Fruit fly (Drosophila melanogaster) whole organism, prepupa: ENCODE results near the gene t-cup.

Experiments used
- CG10631 ChIP-seq: fragments of 200-800 bp; sonication (Bioruptor generic); optimal IDR thresholded peaks from 2 replicates; lab custom pipeline; 2016; ENCODE audit warnings: missing biosample characterization, missing genetic modification characterization
- CG10669 ChIP-seq: fragments of 200-800 bp; sonication (Bioruptor generic); optimal IDR thresholded peaks from 3 replicates; lab custom pipeline; 2018; ENCODE audit warnings: missing biosample characterization, mild to moderate bottlenecking, missing genetic modification characterization, moderate library complexity
- CG11902 ChIP-seq: fragments of 200-800 bp; sonication (Bioruptor generic); optimal IDR thresholded peaks from 3 replicates; lab custom pipeline; 2016; ENCODE audit warnings: missing biosample characterization, missing genetic modification characterization
- CG3032 ChIP-seq: fragments of 200-800 bp; optimal IDR thresholded peaks from 2 replicates; lab custom pipeline; 2019; ENCODE audit warnings: missing biosample characterization, mild to moderate bottlenecking, missing genetic modification characterization, moderate library complexity
- CG31627 ChIP-seq: fragments of 200-800 bp; sonication (Bioruptor generic); optimal IDR thresholded peaks from 3 replicates; lab custom pipeline; 2016; ENCODE audit warnings: missing biosample characterization, missing genetic modification characterization
- CG32006 ChIP-seq: fragments of 200-800 bp; sonication (Bioruptor generic); optimal IDR thresholded peaks from 3 replicates; lab custom pipeline; 2017; ENCODE audit warnings: missing biosample characterization, mild to moderate bottlenecking, missing genetic modification characterization
- CG6163 ChIP-seq: fragments of 200-800 bp; sonication (Bioruptor generic); IDR thresholded peaks from 3 replicates; pipeline ENCODE4 v1.3.6; 2022; ENCODE audit warnings: missing biosample characterization, missing genetic modification characterization
- CG6276 ChIP-seq: fragments of 200-800 bp; sonication (Bioruptor generic); optimal IDR thresholded peaks from 2 replicates; lab custom pipeline; 2017; ENCODE audit warnings: missing biosample characterization, mild to moderate bottlenecking, missing genetic modification characterization
- CG6808 ChIP-seq: fragments of 200-800 bp; sonication (Bioruptor generic); optimal IDR thresholded peaks from 3 replicates; lab custom pipeline; 2017; ENCODE audit warnings: missing biosample characterization, missing genetic modification characterization, mild to moderate bottlenecking, moderate library complexity, missing genetic modification reagents
- CG7368 ChIP-seq: fragments of 200-800 bp; sonication (Bioruptor generic); optimal IDR thresholded peaks from 3 replicates; lab custom pipeline; 2016; ENCODE audit warnings: missing biosample characterization, missing genetic modification characterization
- CG8119 ChIP-seq: fragments of 200-800 bp; sonication (Bioruptor generic); IDR thresholded peaks from 3 replicates; pipeline ENCODE4 v1.3.6; 2022; ENCODE audit warnings: missing biosample characterization, missing genetic modification characterization
- Eip75B ChIP-seq: fragments of 200-800 bp; sonication (Bioruptor generic); optimal IDR thresholded peaks from 3 replicates; lab custom pipeline; 2016; ENCODE audit warnings: missing biosample characterization, missing genetic modification characterization
- Eip78C ChIP-seq: fragments of 200-800 bp; sonication (Bioruptor generic); peaks from one replicate; lab custom pipeline; 2016; ENCODE audit warnings: missing biosample characterization, missing genetic modification characterization
- Eip93F ChIP-seq: fragments of 200-800 bp; sonication (Bioruptor generic); optimal IDR thresholded peaks from 2 replicates; lab custom pipeline; 2016; ENCODE audit warnings: missing biosample characterization, mild to moderate bottlenecking, missing genetic modification characterization
- Ets21C ChIP-seq: fragments of 200-800 bp; sonication (Bioruptor generic); optimal IDR thresholded peaks from 3 replicates; lab custom pipeline; 2016; ENCODE audit warnings: missing biosample characterization, missing genetic modification characterization
- Gug ChIP-seq: fragments of 200-800 bp; sonication (Bioruptor generic); IDR thresholded peaks from 2 replicates; pipeline ENCODE4 v1.3.6; 2022; ENCODE audit warnings: missing biosample characterization, missing genetic modification characterization
- Hr39 ChIP-seq: fragments of 200-800 bp; sonication (Bioruptor generic); optimal IDR thresholded peaks from 2 replicates; lab custom pipeline; 2016; ENCODE audit warnings: missing biosample characterization, missing genetic modification characterization
- Lpt ChIP-seq: fragments of 200-800 bp; sonication (Bioruptor generic); optimal IDR thresholded peaks from 3 replicates; lab custom pipeline; 2016; ENCODE audit warnings: missing biosample characterization, missing genetic modification characterization
- Sox102F ChIP-seq: fragments of 200-800 bp; sonication (Bioruptor generic); optimal IDR thresholded peaks from 2 replicates; lab custom pipeline; 2016; ENCODE audit warnings: missing biosample characterization, mild to moderate bottlenecking, missing genetic modification characterization
- Sox14 ChIP-seq: fragments of 200-800 bp; sonication (Bioruptor generic); optimal IDR thresholded peaks from 3 replicates; lab custom pipeline; 2016; ENCODE audit warnings: missing biosample characterization, missing genetic modification characterization
- acj6 ChIP-seq: fragments of 200-800 bp; sonication (Bioruptor generic); optimal IDR thresholded peaks from 3 replicates; lab custom pipeline; 2016; ENCODE audit warnings: missing biosample characterization, missing genetic modification characterization
- cyc ChIP-seq: fragments of 200-800 bp; sonication (Bioruptor generic); optimal IDR thresholded peaks from 3 replicates; lab custom pipeline; 2016; ENCODE audit warnings: missing biosample characterization, missing genetic modification characterization
- dac ChIP-seq: fragments of 200-800 bp; sonication (Bioruptor generic); optimal IDR thresholded peaks from 2 replicates; lab custom pipeline; 2017; ENCODE audit warnings: missing biosample characterization, mild to moderate bottlenecking, missing genetic modification characterization
- eg ChIP-seq: fragments of 200-800 bp; sonication (Bioruptor generic); IDR thresholded peaks from 3 replicates; pipeline ENCODE4 v1.3.6; 2022; ENCODE audit warnings: missing biosample characterization, missing genetic modification characterization
- fd59A ChIP-seq: fragments of 200-800 bp; sonication (Bioruptor generic); optimal IDR thresholded peaks from 2 replicates; lab custom pipeline; 2017; ENCODE audit warnings: missing biosample characterization, mild to moderate bottlenecking, missing genetic modification characterization, missing genetic modification reagents
- fkh ChIP-seq: fragments of 200-800 bp; sonication (Bioruptor generic); optimal IDR thresholded peaks from 3 replicates; lab custom pipeline; 2017; ENCODE audit warnings: missing biosample characterization, mild to moderate bottlenecking, missing genetic modification characterization, moderate library complexity
- lz ChIP-seq: fragments of 200-800 bp; sonication (Bioruptor generic); optimal IDR thresholded peaks from 3 replicates; lab custom pipeline; 2016; ENCODE audit warnings: missing biosample characterization, missing genetic modification characterization
- salr ChIP-seq, 2 experiments: fragments of 200-800 bp; sonication (Bioruptor generic); optimal IDR thresholded peaks; 3 replicates each; lab custom pipeline; 2016 to 2018; ENCODE audit warnings: missing biosample characterization in 2 of 2, missing genetic modification characterization in 2 of 2, mild to moderate bottlenecking in 1 of 2
- spab ChIP-seq: fragments of 200-800 bp; sonication (Bioruptor generic); optimal IDR thresholded peaks from 2 replicates; lab custom pipeline; 2017; ENCODE audit warnings: missing biosample characterization, mild to moderate bottlenecking, missing genetic modification characterization, missing genetic modification reagents
- ss ChIP-seq, 2 experiments: fragments of 200-800 bp; sonication (Bioruptor generic); optimal IDR thresholded peaks; 2 replicates in 1 of 2; 3 replicates in 1 of 2; lab custom pipeline; 2017 to 2018; ENCODE audit warnings: mild to moderate bottlenecking in 2 of 2, missing biosample characterization in 2 of 2, missing genetic modification characterization in 2 of 2, moderate library complexity in 1 of 2
- svp ChIP-seq: fragments of 200-800 bp; sonication (Bioruptor generic); peaks from one replicate; lab custom pipeline; 2016; ENCODE audit warnings: missing biosample characterization, missing genetic modification characterization
- topi ChIP-seq: fragments of 200-800 bp; sonication (Bioruptor generic); optimal IDR thresholded peaks from 3 replicates; lab custom pipeline; 2016; ENCODE audit warnings: missing biosample characterization, missing genetic modification characterization

t-cup gene

dm6 chr2L:12473583-12473982, 23.6 kb downstream of the t-cup start:
- TF ChIP-seq CG6808 (no peak), fkh (peak; percentile 59)

- TF ChIP-seq CG32006 (GFP tag; lab: Kevin White, UChicago) (no peak), CG3032 (no peak), svp (GFP tag; lab: Kevin White, UChicago) (no peak), CG10669 (GFP tag; lab: Kevin White, UChicago) (no peak), Lpt (GFP tag; lab: Kevin White, UChicago) (no peak), spab (GFP tag; lab: Kevin White, UChicago) (no peak), Eip75B (GFP tag; lab: Kevin White, UChicago) (no peak), CG7368 (GFP tag; lab: Kevin White, UChicago) (no peak), eg (GFP tag; lab: Robert Waterston, UW) (no peak), cyc (GFP tag; lab: Kevin White, UChicago) (no peak), CG10631 (no peak), CG31627 (GFP tag; lab: Kevin White, UChicago) (no peak), lz (no peak), dac (GFP tag; lab: Kevin White, UChicago) (no peak)
Measured at dm6 chr2L:12472988-12473387, 24.1 kb downstream of the t-cup start.

- TF ChIP-seq Sox102F (GFP tag; lab: Kevin White, UChicago) (no peak), CG6163 (GFP tag; lab: Robert Waterston, UW) (0 out of 3 replicates have a peak, but pooled peaks have one; percentile 6), CG11902 (GFP tag; lab: Kevin White, UChicago) (no peak), Lpt (GFP tag; lab: Kevin White, UChicago) (peak; percentile 36), eg (GFP tag; lab: Robert Waterston, UW) (peak; percentile 83), salr (GFP tag; optimal IDR thresholded peaks at IDR 0.05; lab: Kevin White, UChicago) (no peak), CG6276 (peak; percentile 39), CG10669 (GFP tag; lab: Kevin White, UChicago) (no peak), CG8119 (GFP tag; lab: Robert Waterston, UW) (peak; percentile 62; the same call in 2 of the 3 replicates), ss (GFP tag; optimal IDR thresholded peaks at IDR 0.05; lab: Kevin White, UChicago) (no peak), Ets21C (no peak)
Measured at dm6 chr2L:12471937-12472336, 25.2 kb downstream of the t-cup start.

- TF ChIP-seq fd59A (GFP tag; lab: Kevin White, UChicago), result no peak
- no peak for TF ChIP-seq Ets21C
- no peak for TF ChIP-seq topi
- TF ChIP-seq, all 60 proteins: peak for 0
Measured at dm6 chr2L:12469235-12469634, 27.9 kb downstream of the t-cup start.

- TF ChIP-seq Eip93F (GFP tag; lab: Kevin White, UChicago) (no peak), Sox14 (no peak), Eip78C (GFP tag; lab: Kevin White, UChicago) (peak; percentile 4)
Measured at dm6 chr2L:12468813-12469212, 28.3 kb downstream of the t-cup start.

- no peak for TF ChIP-seq acj6 (GFP tag; lab: Kevin White, UChicago)
- TF ChIP-seq Hr39 (GFP tag; lab: Kevin White, UChicago), result no peak
- peak; percentile 55 for TF ChIP-seq fkh
- TF ChIP-seq eg (GFP tag; lab: Robert Waterston, UW), result no peak
- no peak for TF ChIP-seq Gug (GFP tag; lab: Robert Waterston, UW)
Measured at dm6 chr2L:12467673-12468072, 29.5 kb downstream of the t-cup start.
